Fruit fly (Drosophila melanogaster): ENCODE measurements around the gene CG11286.
A peak's percentile ranks its signal among the peaks of the same experiment; 100 is the strongest.

CG11286 gene

dm6 chr3R:7753518-7753917, 18.0 kb downstream of the CG11286 start (continued):
- TF ChIP-seq abd-A (tag; optimal IDR thresholded peaks at IDR 0.05) (peak; percentile 15), CG1233 (GFP tag; optimal IDR thresholded peaks at IDR 0.05) (no peak), CG10321 (GFP tag; IDR thresholded peaks at IDR 0.05) (peak; percentile 92)

dm6 chr3R:7749993-7750392, 21.6 kb downstream of the CG11286 start, which contains the start of gene pyd3:
pyd3 (minus strand) TSS chr3R:7750079.
- no peak for TF ChIP-seq maf-S (GFP tag; optimal IDR thresholded peaks at IDR 0.05)
- no peak for TF ChIP-seq CG8281 (tag; optimal IDR thresholded peaks at IDR 0.05)
- TF ChIP-seq CG9727 (GFP tag; optimal IDR thresholded peaks at IDR 0.05) = no peak
- no peak for TF ChIP-seq CG32772 (GFP tag; IDR thresholded peaks at IDR 0.05)
- TF ChIP-seq CG14441 (GFP tag; IDR thresholded peaks at IDR 0.05) = no peak
- no peak for TF ChIP-seq unc-4 (GFP tag; IDR thresholded peaks at IDR 0.05; ENCODE audit: partially characterized antibody)
- peak; percentile 8 for TF ChIP-seq lab (GFP tag; optimal IDR thresholded peaks at IDR 0.05)
- no peak for TF ChIP-seq CG3281 (GFP tag; optimal IDR thresholded peaks at IDR 0.05)
- no peak for TF ChIP-seq CG11093 (GFP tag; IDR thresholded peaks at IDR 0.05)
- no peak for TF ChIP-seq CG2116 (GFP tag; optimal IDR thresholded peaks at IDR 0.05)
- TF ChIP-seq Sox100B (GFP tag; optimal IDR thresholded peaks at IDR 0.05) = peak; percentile 20
- TF ChIP-seq sens (GFP tag) = peak; percentile 47
- no peak for TF ChIP-seq Xrp1 (GFP tag; IDR thresholded peaks at IDR 0.05)
- TF ChIP-seq vnd (GFP tag; IDR thresholded peaks at IDR 0.05; ENCODE audit: partially characterized antibody) = no peak
- peak; percentile 65 for TF ChIP-seq gem (tag; optimal IDR thresholded peaks at IDR 0.05)
- 0 out of 2 replicates have a peak, but pooled peaks have one; percentile 16 for TF ChIP-seq CG13287 (GFP tag; IDR thresholded peaks at IDR 0.05; ENCODE audit: partially characterized antibody)
- TF ChIP-seq sd (tag; optimal IDR thresholded peaks at IDR 0.05) = peak; percentile 11
- TF ChIP-seq CG11504 (tag; optimal IDR thresholded peaks at IDR 0.05) = peak; percentile 18
- no peak for TF ChIP-seq org-1 (GFP tag; optimal IDR thresholded peaks at IDR 0.05)
- no peak for TF ChIP-seq CG11560 (tag; IDR thresholded peaks at IDR 0.05)
- peak in 1 of 2 experiments; percentile 24 for TF ChIP-seq Hr51 (GFP tag; optimal IDR thresholded peaks at IDR 0.05)
- peak; percentile 12 for TF ChIP-seq CG18599 (GFP tag; optimal IDR thresholded peaks at IDR 0.05)
- peak; percentile 25; the same call in 1 of the 2 replicates for TF ChIP-seq ranshi (GFP tag; IDR thresholded peaks at IDR 0.05)
- TF ChIP-seq Ada2b (GFP tag; IDR thresholded peaks at IDR 0.05) = peak; percentile 16; the same call in 1 of the 2 replicates
- peak; percentile 41; the same call in 1 of the 2 replicates for TF ChIP-seq Rfx (GFP tag; IDR thresholded peaks at IDR 0.05)
- TF ChIP-seq stwl (tag; optimal IDR thresholded peaks at IDR 0.05) = peak; percentile 31
- no peak for TF ChIP-seq danr (GFP tag; IDR thresholded peaks at IDR 0.05)
- TF ChIP-seq gfzf (GFP tag; optimal IDR thresholded peaks at IDR 0.05) = no peak
- TF ChIP-seq CG4360 (GFP tag; IDR thresholded peaks at IDR 0.05) = no peak
- peak; percentile 49 for TF ChIP-seq Jarid2 (GFP tag; optimal IDR thresholded peaks at IDR 0.05)
- no peak for TF ChIP-seq caup (GFP tag; optimal IDR thresholded peaks at IDR 0.05; ENCODE audit: severe bottlenecking)
- TF ChIP-seq al (GFP tag; IDR thresholded peaks at IDR 0.05) = no peak
- peak; percentile 46; the same call in 1 of the 2 replicates for TF ChIP-seq CG31441 (GFP tag; IDR thresholded peaks at IDR 0.05)
- no peak for TF ChIP-seq Ravus (GFP tag; IDR thresholded peaks at IDR 0.05)
- no peak for TF ChIP-seq sc (optimal IDR thresholded peaks at IDR 0.05)
- no peak for TF ChIP-seq sc (GFP tag; optimal IDR thresholded peaks at IDR 0.05)
- TF ChIP-seq Side (GFP tag; optimal IDR thresholded peaks at IDR 0.05) = no peak
- TF ChIP-seq CG17361 (GFP tag; IDR thresholded peaks at IDR 0.05) = no peak
- peak; percentile 29 for TF ChIP-seq Sox102F (GFP tag; optimal IDR thresholded peaks at IDR 0.05)
- TF ChIP-seq Stat92E (GFP tag; optimal IDR thresholded peaks at IDR 0.05) = no peak
- no peak for TF ChIP-seq Atf3 (GFP tag; optimal IDR thresholded peaks at IDR 0.05)
- no peak for TF ChIP-seq CG17568 (GFP tag; optimal IDR thresholded peaks at IDR 0.05)
- no peak for TF ChIP-seq fd102C (GFP tag; optimal IDR thresholded peaks at IDR 0.05)
- peak; percentile 15 for TF ChIP-seq CG13424 (tag; optimal IDR thresholded peaks at IDR 0.05)
- TF ChIP-seq exex (tag; optimal IDR thresholded peaks at IDR 0.05) = no peak
- TF ChIP-seq Ets65A (GFP tag) = no peak

Measured in whole organism, embryonic.